Fruit fly (Drosophila melanogaster): ENCODE measurements around the gene rdgB.

Gene rdgB

dm6 chrX:13781739-13782502 lies 19.4 kb downstream of the rdgB start, which contains the start of the genes CtsB and amrt (continued):
- TF ChIP-seq CG10543 (GFP tag; optimal IDR thresholded peaks at IDR 0.05) (peak; percentile 54), Lpt (GFP tag; optimal IDR thresholded peaks at IDR 0.05) (no peak), Dad (GFP tag; optimal IDR thresholded peaks at IDR 0.05) (peak; percentile 39), CG9727 (GFP tag; optimal IDR thresholded peaks at IDR 0.05) (peak; percentile 47), ewg (GFP tag; optimal IDR thresholded peaks at IDR 0.05) (no peak), Dfd (GFP tag; optimal IDR thresholded peaks at IDR 0.05) (no peak), CG6254 (GFP tag; optimal IDR thresholded peaks at IDR 0.05) (no peak), stwl (tag; optimal IDR thresholded peaks at IDR 0.05) (peak; percentile 44), CG17186 (GFP tag; optimal IDR thresholded peaks at IDR 0.05) (peak; percentile 95), CG12942 (GFP tag; optimal IDR thresholded peaks at IDR 0.05) (peak; percentile 10), zen (tag; optimal IDR thresholded peaks at IDR 0.05) (peak; percentile 40), NK7.1 (GFP tag; optimal IDR thresholded peaks at IDR 0.05) (no peak), D (optimal IDR thresholded peaks at IDR 0.05) (no peak), D (GFP tag; optimal IDR thresholded peaks at IDR 0.05) (no peak), unc-4 (GFP tag; IDR thresholded peaks at IDR 0.05; ENCODE audit: partially characterized antibody) (peak; percentile 80; the same call in 1 of the 2 replicates), lab (GFP tag; optimal IDR thresholded peaks at IDR 0.05) (peak; percentile 53), CG18764 (GFP tag; optimal IDR thresholded peaks at IDR 0.05) (no peak), tap (tag; optimal IDR thresholded peaks at IDR 0.05) (no peak), sisA (GFP tag; IDR thresholded peaks at IDR 0.05) (0 out of 2 replicates have a peak, but pooled peaks have one; percentile 5), prd (optimal IDR thresholded peaks at IDR 0.05) (no peak), prd (GFP tag; IDR thresholded peaks at IDR 0.05) (peak; percentile 52; the same call in 1 of the 3 replicates), CG15601 (tag; optimal IDR thresholded peaks at IDR 0.05) (peak; percentile 9), pnt (GFP tag; optimal IDR thresholded peaks at IDR 0.05) (peak; percentile 48), CG4854 (GFP tag; optimal IDR thresholded peaks at IDR 0.05) (peak; percentile 12), Spps (tag; optimal IDR thresholded peaks at IDR 0.05) (no peak), ftz-f1 (GFP tag; optimal IDR thresholded peaks at IDR 0.05) (peak; percentile 1), Lhr (GFP tag; optimal IDR thresholded peaks at IDR 0.05) (peak; percentile 42), Jarid2 (GFP tag; optimal IDR thresholded peaks at IDR 0.05) (peak; percentile 37), zfh1 (GFP tag; IDR thresholded peaks at IDR 0.05) (no peak), fd3F (GFP tag; optimal IDR thresholded peaks at IDR 0.05) (no peak), MESR4 (GFP tag; optimal IDR thresholded peaks at IDR 0.05) (peak; percentile 30), repo (GFP tag; optimal IDR thresholded peaks at IDR 0.05) (peak; percentile 29), CG15696 (tag; optimal IDR thresholded peaks at IDR 0.05) (peak; percentile 49), CG5953 (GFP tag; IDR thresholded peaks at IDR 0.05) (no peak), CG14860 (GFP tag; IDR thresholded peaks at IDR 0.05; ENCODE audit: partially characterized antibody) (peak; percentile 75), nom (GFP tag; optimal IDR thresholded peaks at IDR 0.05) (peak; percentile 86), knrl (GFP tag; IDR thresholded peaks at IDR 0.05; ENCODE audit: partially characterized antibody) (peak; percentile 92; the same call in 2 of the 3 replicates), CG30431 (GFP tag; optimal IDR thresholded peaks at IDR 0.05) (no peak), otp (GFP tag; IDR thresholded peaks at IDR 0.05) (no peak), jigr1 (GFP tag; IDR thresholded peaks at IDR 0.05) (no peak), Meics (GFP tag; optimal IDR thresholded peaks at IDR 0.05) (peak; percentile 30), run (tag; optimal IDR thresholded peaks at IDR 0.05) (no peak), CG17612 (GFP tag; IDR thresholded peaks at IDR 0.05) (no peak), HLH4C (GFP tag; IDR thresholded peaks at IDR 0.05; ENCODE audit: partially characterized antibody) (peak; percentile 76), insv (GFP tag; optimal IDR thresholded peaks at IDR 0.05) (peak in 1 of 2 experiments; percentile 34), CG30403 (GFP tag; optimal IDR thresholded peaks at IDR 0.05) (peak; percentile 62), fru (optimal IDR thresholded peaks at IDR 0.05) (no peak), CG13424 (tag; optimal IDR thresholded peaks at IDR 0.05) (peak; percentile 59), croc (GFP tag; conservative IDR thresholded peaks at IDR 0.05) (no peak)
